Fruit fly (Drosophila melanogaster) whole organism, embryonic: Measurements from ENCODE around the gene eIF4E5.

Experiments
- Adf1 ChIP-seq: fragments of 200-800 bp; sonication (Bioruptor generic); IDR thresholded peaks from 2 replicates; pipeline ENCODE4 v1.3.6; 2022; ENCODE audit warnings: missing biosample characterization, missing genetic modification characterization
- CG10209 ChIP-seq: fragments of 200-800 bp; sonication (Bioruptor generic); optimal IDR thresholded peaks from 3 replicates; lab custom pipeline; 2017; ENCODE audit warnings: missing biosample characterization, mild to moderate bottlenecking, missing genetic modification characterization, missing genetic modification reagents
- CG10979 ChIP-seq: fragments of 200-800 bp; sonication (Bioruptor generic); optimal IDR thresholded peaks from 2 replicates; lab custom pipeline; 2018; ENCODE audit warnings: missing biosample characterization, mild to moderate bottlenecking, missing genetic modification characterization, moderate library complexity
- CG11560 ChIP-seq: fragments of 200-800 bp; sonication (Bioruptor generic); IDR thresholded peaks from 3 replicates; pipeline ENCODE4 v1.3.6; 2022; ENCODE audit warnings: missing biosample characterization, missing genetic modification characterization
- CG12391 ChIP-seq: fragments of 200-800 bp; sonication (Bioruptor generic); optimal IDR thresholded peaks from 3 replicates; lab custom pipeline; 2018; ENCODE audit warnings: missing biosample characterization, mild to moderate bottlenecking, missing genetic modification characterization, moderate library complexity
- CG13296 ChIP-seq: fragments of 200-800 bp; sonication (Bioruptor generic); optimal IDR thresholded peaks from 3 replicates; lab custom pipeline; 2018; ENCODE audit warnings: missing biosample characterization, mild to moderate bottlenecking, missing genetic modification characterization
- CG17361 ChIP-seq: fragments of 200-800 bp; sonication (Bioruptor generic); IDR thresholded peaks from 3 replicates; pipeline ENCODE4 v1.3.6; 2022; ENCODE audit warnings: missing biosample characterization, missing genetic modification characterization
- CG18011 ChIP-seq: fragments of 200-800 bp; sonication (Bioruptor generic); optimal IDR thresholded peaks from 2 replicates; lab custom pipeline; 2017; ENCODE audit warnings: missing biosample characterization, missing genetic modification characterization, mild to moderate bottlenecking, moderate library complexity, missing genotype
- CG32772 ChIP-seq: fragments of 200-800 bp; sonication (Bioruptor generic); IDR thresholded peaks from 2 replicates; pipeline ENCODE4 v1.3.6; 2022; ENCODE audit warnings: missing biosample characterization, missing genetic modification characterization
- CG3847 ChIP-seq: fragments of 200-800 bp; sonication (Bioruptor generic); IDR thresholded peaks from 2 replicates; pipeline ENCODE4 v1.3.6; 2022; ENCODE audit warnings: missing biosample characterization, missing genetic modification characterization
- CG43689 ChIP-seq: fragments of 200-800 bp; sonication (Bioruptor generic); IDR thresholded peaks from 2 replicates; pipeline ENCODE4 v1.3.6; 2022; ENCODE audit warnings: missing biosample characterization, missing genetic modification characterization
- CG4424 ChIP-seq: fragments of 200-800 bp; sonication (Bioruptor generic); optimal IDR thresholded peaks from 3 replicates; lab custom pipeline; 2016; ENCODE audit warnings: missing biosample characterization, missing genetic modification characterization
- CG5953 ChIP-seq: fragments of 200-800 bp; sonication (Bioruptor generic); IDR thresholded peaks from 2 replicates; pipeline ENCODE4 v1.3.6; 2022; ENCODE audit warnings: missing biosample characterization, missing genetic modification characterization
- CG9817 ChIP-seq: fragments of 200-800 bp; sonication (Bioruptor generic); optimal IDR thresholded peaks from 2 replicates; lab custom pipeline; 2018; ENCODE audit warnings: missing biosample characterization, mild to moderate bottlenecking, missing genetic modification characterization, moderate library complexity
- E2f1 ChIP-seq: fragments of 200-800 bp; sonication (Bioruptor generic); IDR thresholded peaks from 2 replicates; pipeline ENCODE4 v1.3.6; 2022; ENCODE audit warnings: missing biosample characterization, missing genetic modification characterization
- Elba2 ChIP-seq: fragments of 200-800 bp; sonication (Bioruptor generic); optimal IDR thresholded peaks from 3 replicates; lab custom pipeline; 2016; ENCODE audit warnings: missing biosample characterization, missing genetic modification characterization
- Gsc ChIP-seq: fragments of 200-800 bp; sonication (Bioruptor generic); IDR thresholded peaks from 2 replicates; pipeline ENCODE4 v1.3.6; 2022; ENCODE audit warnings: missing biosample characterization, missing genetic modification characterization
- Gug ChIP-seq: fragments of 200-800 bp; sonication (Bioruptor generic); IDR thresholded peaks from 4 replicates; pipeline ENCODE4 v1.3.6; 2022; ENCODE audit warnings: missing biosample characterization, missing genetic modification characterization
- HmgZ ChIP-seq: fragments of 200-800 bp; sonication (Bioruptor generic); optimal IDR thresholded peaks from 2 replicates; lab custom pipeline; 2018; ENCODE audit warnings: missing biosample characterization, mild to moderate bottlenecking, missing genetic modification characterization
- Lhr ChIP-seq: fragments of 200-800 bp; sonication (Bioruptor generic); optimal IDR thresholded peaks from 3 replicates; lab custom pipeline; 2017; ENCODE audit warnings: mild to moderate bottlenecking, missing biosample characterization, missing genetic modification reagents, missing genetic modification characterization
- MESR4 ChIP-seq: fragments of 200-800 bp; sonication (Bioruptor generic); optimal IDR thresholded peaks from 2 replicates; lab custom pipeline; 2018; ENCODE audit warnings: missing biosample characterization, mild to moderate bottlenecking, missing genetic modification characterization, moderate library complexity
- Meics ChIP-seq: fragments of 200-800 bp; sonication (Bioruptor generic); optimal IDR thresholded peaks from 2 replicates; lab custom pipeline; 2017; ENCODE audit warnings: missing biosample characterization, mild to moderate bottlenecking, missing genetic modification characterization
- Mes4 ChIP-seq: fragments of 200-800 bp; sonication (Bioruptor generic); optimal IDR thresholded peaks from 2 replicates; lab custom pipeline; 2016; ENCODE audit warnings: missing biosample characterization, missing genetic modification characterization
- Nf-YB ChIP-seq: fragments of 200-800 bp; sonication (Bioruptor generic); optimal IDR thresholded peaks from 3 replicates; lab custom pipeline; 2019; ENCODE audit warnings: missing biosample characterization, mild to moderate bottlenecking, missing genetic modification characterization, moderate library complexity
- Opbp ChIP-seq: fragments of 200-800 bp; sonication (Bioruptor generic); IDR thresholded peaks from 3 replicates; pipeline ENCODE4 v1.3.6; 2022; ENCODE audit warnings: missing biosample characterization, missing genetic modification characterization; ENCODE audit not compliant: partially characterized antibody
- Pdp1 ChIP-seq, 2 experiments: fragments of 200-800 bp; sonication (Bioruptor generic); optimal IDR thresholded peaks; 3 replicates each; lab custom pipeline; 2016; ENCODE audit warnings: missing biosample characterization in 2 of 2, missing genetic modification characterization in 2 of 2, mild to moderate bottlenecking in 1 of 2, moderate library complexity in 1 of 2
- Poxn ChIP-seq: fragments of 200-800 bp; sonication (Bioruptor generic); IDR thresholded peaks from 2 replicates; pipeline ENCODE4 v1.3.6; 2022; ENCODE audit warnings: missing biosample characterization, missing genetic modification characterization
- Sin3A ChIP-seq: fragments of >200 bp; optimal IDR thresholded peaks from 2 replicates; lab custom pipeline; 2018
- amos ChIP-seq: fragments of 200-800 bp; sonication (Bioruptor generic); IDR thresholded peaks from 2 replicates; pipeline ENCODE4 v1.3.6; 2022; ENCODE audit warnings: missing biosample characterization, missing genetic modification characterization; ENCODE audit not compliant: partially characterized antibody
- ap ChIP-seq: fragments of 200-800 bp; sonication (Bioruptor generic); IDR thresholded peaks from 2 replicates; pipeline ENCODE4 v1.3.6; 2022; ENCODE audit warnings: missing biosample characterization, missing genetic modification characterization
- br ChIP-seq: fragments of >200 bp; optimal IDR thresholded peaks from 2 replicates; lab custom pipeline; 2017
- btn ChIP-seq: fragments of 200-800 bp; sonication (Bioruptor generic); optimal IDR thresholded peaks from 2 replicates; lab custom pipeline; 2016; ENCODE audit warnings: missing biosample characterization, missing genetic modification characterization
- chinmo ChIP-seq: fragments of 200-800 bp; sonication (Bioruptor generic); IDR thresholded peaks from 4 replicates; pipeline ENCODE4 v1.3.6; 2022; ENCODE audit warnings: missing biosample characterization, missing genetic modification characterization; ENCODE audit not compliant: partially characterized antibody
- ci ChIP-seq: fragments of 200-800 bp; sonication (Bioruptor generic); IDR thresholded peaks from 3 replicates; pipeline ENCODE4 v1.3.6; 2022; ENCODE audit warnings: missing biosample characterization, missing genetic modification characterization
- en ChIP-seq: fragments of 200-800 bp; sonication (Bioruptor generic); optimal IDR thresholded peaks from 2 replicates; lab custom pipeline; 2016; ENCODE audit warnings: missing biosample characterization, missing genetic modification characterization
- fd102C ChIP-seq: fragments of 200-800 bp; sonication (Bioruptor generic); optimal IDR thresholded peaks from 2 replicates; lab custom pipeline; 2018; ENCODE audit warnings: missing biosample characterization, mild to moderate bottlenecking, missing genetic modification characterization, moderate library complexity
- fru ChIP-seq: fragments of >200 bp; optimal IDR thresholded peaks from 2 replicates; lab custom pipeline; 2017
- gce ChIP-seq: fragments of 200-800 bp; sonication (Bioruptor generic); IDR thresholded peaks from 3 replicates; pipeline ENCODE4 v1.3.6; 2022; ENCODE audit warnings: missing biosample characterization, missing genetic modification characterization
- lilli ChIP-seq: fragments of 200-800 bp; sonication (Bioruptor generic); optimal IDR thresholded peaks from 3 replicates; lab custom pipeline; 2016; ENCODE audit warnings: missing biosample characterization, missing genetic modification characterization
- nom ChIP-seq: fragments of 200-800 bp; sonication (Bioruptor generic); optimal IDR thresholded peaks from 2 replicates; lab custom pipeline; 2017; ENCODE audit warnings: missing biosample characterization, missing genetic modification characterization, mild to moderate bottlenecking, moderate library complexity, missing genetic modification reagents
- onecut ChIP-seq: fragments of 200-800 bp; sonication (Bioruptor generic); IDR thresholded peaks from 2 replicates; pipeline ENCODE4 v1.3.6; 2022; ENCODE audit warnings: missing biosample characterization, missing genetic modification characterization
- pan ChIP-seq, 4 experiments: fragments of >200 bp in 3 of 4; fragments of 200-800 bp in 1 of 4; sonication (Bioruptor generic) in 1 of 4; optimal IDR thresholded peaks in 3 of 4; IDR thresholded peaks in 1 of 4; 2 replicates each; pipeline versions ENCODE4 v1.3.6 to Lab custom; 2017 to 2022; ENCODE audit warnings: missing biosample characterization in 2 of 4, missing genetic modification characterization in 2 of 4, mixed read lengths in 1 of 4
- pita ChIP-seq: fragments of 200-800 bp; sonication (Bioruptor generic); optimal IDR thresholded peaks from 2 replicates; lab custom pipeline; 2017; ENCODE audit warnings: missing biosample characterization, mild to moderate bottlenecking, missing genetic modification characterization
- row ChIP-seq: fragments of 200-800 bp; sonication (Bioruptor generic); IDR thresholded peaks from 3 replicates; pipeline ENCODE4 v1.3.6; 2022; ENCODE audit warnings: missing biosample characterization, missing genetic modification characterization
- sc ChIP-seq, 3 experiments: fragments of >200 bp in 2 of 3; fragments of 200-800 bp in 1 of 3; sonication (Bioruptor generic) in 1 of 3; optimal IDR thresholded peaks; 2 replicates in 2 of 3; 3 replicates in 1 of 3; lab custom pipeline; 2017; ENCODE audit warnings: mild to moderate bottlenecking in 1 of 3, missing biosample characterization in 1 of 3, missing genetic modification characterization in 1 of 3, missing genetic modification reagents in 1 of 3
- slbo ChIP-seq: fragments of 200-800 bp; sonication (Bioruptor generic); IDR thresholded peaks from 2 replicates; pipeline ENCODE4 v1.3.6; 2022; ENCODE audit warnings: missing biosample characterization, missing genetic modification characterization
- tap ChIP-seq: fragments of 200-800 bp; optimal IDR thresholded peaks from 3 replicates; lab custom pipeline; 2019; ENCODE audit warnings: missing biosample characterization, mild to moderate bottlenecking, missing genetic modification characterization, moderate library complexity
- tna ChIP-seq: fragments of 200-800 bp; sonication (Bioruptor generic); IDR thresholded peaks from 2 replicates; pipeline ENCODE4 v1.3.6; 2022; ENCODE audit warnings: missing biosample characterization, missing genetic modification characterization; ENCODE audit not compliant: partially characterized antibody
- tx ChIP-seq: fragments of 200-800 bp; sonication (Bioruptor generic); optimal IDR thresholded peaks from 2 replicates; lab custom pipeline; 2016; ENCODE audit warnings: missing biosample characterization, missing genetic modification characterization

eIF4E5 gene

dm6 chr3L:7848617-7849016 is 46.1 kb upstream of the eIF4E5 start (continued):
- TF ChIP-seq Opbp (GFP tag; lab: Robert Waterston, UW) (no peak), CG11560 (tag; lab: Robert Waterston, UW) (no peak), Meics (no peak), fru (no peak), Poxn (GFP tag; lab: Robert Waterston, UW) (no peak), pan (optimal IDR thresholded peaks at IDR 0.05; lab: Kevin White, UChicago) (no peak), pan (GFP tag; optimal IDR thresholded peaks at IDR 0.05 in 1 of 2, IDR thresholded peaks at IDR 0.05 in 1 of 2) (no peak), E2f1 (no peak), CG3847 (GFP tag; lab: Robert Waterston, UW) (no peak), CG13296 (GFP tag; lab: Kevin White, UChicago) (no peak), CG5953 (GFP tag; lab: Robert Waterston, UW) (no peak), CG17361 (GFP tag; lab: Robert Waterston, UW) (no peak), ap (GFP tag; lab: Robert Waterston, UW) (no peak), Elba2 (no peak), en (GFP tag; lab: Kevin White, UChicago) (no peak), Pdp1 (GFP tag; optimal IDR thresholded peaks at IDR 0.05; lab: Kevin White, UChicago) (peak in 1 of 2 experiments; percentile 6), CG12391 (tag; lab: Kevin White, UChicago) (no peak)
- TF ChIP-seq, all 482 proteins: peak for 24

dm6 chr3L:7850771-7851358 is 43.8 kb upstream of the eIF4E5 start:
- peak; percentile 72 for TF ChIP-seq btn (GFP tag; lab: Kevin White, UChicago)
- TF ChIP-seq tap: peak; percentile 89
- TF ChIP-seq Lhr (GFP tag; lab: Kevin White, UChicago): peak; percentile 21
- TF ChIP-seq tx (GFP tag; lab: Kevin White, UChicago): peak; percentile 85
- TF ChIP-seq br (lab: Kevin White, UChicago): no peak
- no peak for TF ChIP-seq nom
- no peak for TF ChIP-seq Gsc (GFP tag; lab: Robert Waterston, UW)
- TF ChIP-seq Adf1: peak; percentile 74
- TF ChIP-seq CG10209 (GFP tag; lab: Kevin White, UChicago): peak; percentile 83
- no peak for TF ChIP-seq tna (GFP tag; lab: Robert Waterston, UW)
- peak; percentile 64; the same call in 3 of the 4 replicates for TF ChIP-seq Gug (GFP tag; lab: Robert Waterston, UW)
- peak; percentile 87 for TF ChIP-seq lilli
- TF ChIP-seq chinmo (GFP tag; lab: Robert Waterston, UW): no peak
- TF ChIP-seq Nf-YB (GFP tag; lab: Kevin White, UChicago): peak; percentile 70
- peak; percentile 88 for TF ChIP-seq CG17361 (GFP tag; lab: Robert Waterston, UW)
- peak; percentile 90 for TF ChIP-seq slbo (GFP tag; lab: Robert Waterston, UW)
- TF ChIP-seq onecut (GFP tag; lab: Robert Waterston, UW): peak; percentile 70; the same call in 1 of the 2 replicates
- TF ChIP-seq CG43689 (GFP tag; lab: Robert Waterston, UW): 0 out of 2 replicates have a peak, but pooled peaks have one; percentile 54
- peak; percentile 88 for TF ChIP-seq CG4424 (GFP tag; lab: Kevin White, UChicago)
- TF ChIP-seq amos (GFP tag; lab: Robert Waterston, UW): no peak
- no peak for TF ChIP-seq pita (GFP tag; lab: Kevin White, UChicago)
- peak; percentile 85; the same call in 2 of the 3 replicates for TF ChIP-seq gce (GFP tag; lab: Robert Waterston, UW)
- TF ChIP-seq CG12391 (tag; lab: Kevin White, UChicago): peak; percentile 89
- TF ChIP-seq row (GFP tag; lab: Robert Waterston, UW): peak; percentile 94
- no peak for TF ChIP-seq MESR4 (GFP tag; lab: Kevin White, UChicago)
- peak; percentile 92 for TF ChIP-seq HmgZ (tag; lab: Kevin White, UChicago)
- TF ChIP-seq Mes4 (GFP tag; lab: Kevin White, UChicago): peak; percentile 74
- TF ChIP-seq Sin3A (lab: Kevin White, UChicago): no peak
- TF ChIP-seq fd102C (GFP tag; lab: Kevin White, UChicago): no peak
- peak; percentile 84 for TF ChIP-seq CG32772 (GFP tag; lab: Robert Waterston, UW)
- peak; percentile 74 for TF ChIP-seq CG9817 (tag; lab: Kevin White, UChicago)
- peak; percentile 88 for TF ChIP-seq ci (GFP tag; lab: Robert Waterston, UW)
- TF ChIP-seq sc (optimal IDR thresholded peaks at IDR 0.05; lab: Kevin White, UChicago): no peak
- TF ChIP-seq sc (GFP tag; optimal IDR thresholded peaks at IDR 0.05; lab: Kevin White, UChicago): peak; percentile 56
- TF ChIP-seq CG10979 (tag; lab: Kevin White, UChicago): peak; percentile 83
- TF ChIP-seq CG18011 (GFP tag; lab: Kevin White, UChicago): peak; percentile 54
